Worm (Caenorhabditis elegans) whole organism, early embryonic: Measurements from ENCODE around the gene R01H2.2.

Experiments used
- aly-1 ChIP-seq: sonication (generic microtip); optimal IDR thresholded peaks from 2 replicates; lab custom pipeline; 2016; ENCODE audit warnings: missing genetic modification characterization, missing compliant biosample characterization
- ama-1 ChIP-seq: fragments of 150-350 bp; optimal IDR thresholded peaks from 2 replicates; lab custom pipeline; 2014
- ceh-13 ChIP-seq: fragments of 200-800 bp; sonication (Bioruptor generic); optimal IDR thresholded peaks from 2 replicates; lab custom pipeline; 2018; ENCODE audit warnings: mild to moderate bottlenecking, missing genetic modification characterization, missing compliant biosample characterization
- ceh-36 ChIP-seq: sonication (generic microtip); optimal IDR thresholded peaks from 2 replicates; lab custom pipeline; 2016; ENCODE audit warnings: missing genetic modification characterization, inconsistent platforms, missing compliant biosample characterization
- flt-1 ChIP-seq: fragments of 200-800 bp; sonication (Bioruptor generic); IDR thresholded peaks from 2 replicates; pipeline ENCODE4 v1.3.6; 2022; ENCODE audit warnings: missing genetic modification characterization, missing compliant biosample characterization
- hmbx-1 ChIP-seq: sonication (generic microtip); optimal IDR thresholded peaks from 2 replicates; lab custom pipeline; 2016; ENCODE audit warnings: mild to moderate bottlenecking, missing genetic modification characterization, missing compliant biosample characterization
- hmg-4 ChIP-seq: fragments of 200-800 bp; sonication (Bioruptor generic); optimal IDR thresholded peaks from 2 replicates; lab custom pipeline; 2018; ENCODE audit warnings: mild to moderate bottlenecking, missing genetic modification characterization, missing compliant biosample characterization
- hnd-1 ChIP-seq: sonication (generic microtip); optimal IDR thresholded peaks from 2 replicates; lab custom pipeline; 2016; ENCODE audit warnings: missing genetic modification characterization, missing compliant biosample characterization
- pes-1 ChIP-seq: fragments of 200-800 bp; sonication (Bioruptor generic); IDR thresholded peaks from 2 replicates; pipeline ENCODE4 v1.3.6; 2022; ENCODE audit warnings: missing genetic modification reagents, missing genetic modification characterization, missing compliant biosample characterization
- sea-1 ChIP-seq: fragments of 200-800 bp; sonication (Bioruptor generic); conservative IDR thresholded peaks from 2 replicates; pipeline ENCODE4 v1.3.6; 2022; ENCODE audit warnings: missing genetic modification characterization, missing compliant biosample characterization
- tbx-37 ChIP-seq: fragments of 200-800 bp; sonication (Bioruptor generic); conservative IDR thresholded peaks from 2 replicates; pipeline ENCODE4 v1.3.6; 2022; ENCODE audit warnings: missing genetic modification reagents, missing genetic modification characterization, missing compliant biosample characterization
- tra-4 ChIP-seq: sonication (generic microtip); optimal IDR thresholded peaks from 2 replicates; lab custom pipeline; 2017; ENCODE audit warnings: missing genetic modification characterization, missing compliant biosample characterization

- TF ChIP-seq flt-1 (GFP tag; lab: Robert Waterston, UW) (no peak), ceh-13 (GFP tag; lab: Kevin White, UChicago) (no peak), aly-1 (tag; lab: Kevin White, UChicago) (no peak), hnd-1 (no peak), hmg-4 (GFP tag; lab: Kevin White, UChicago) (no peak), sea-1 (GFP tag; lab: Robert Waterston, UW) (no peak), hmbx-1 (tag; lab: Kevin White, UChicago) (no peak), ama-1 (lab: Kevin White, UChicago) (no peak), tbx-37 (GFP tag; lab: Robert Waterston, UW) (no peak), ceh-36 (tag; lab: Kevin White, UChicago) (no peak), tra-4 (tag; lab: Kevin White, UChicago) (no peak), pes-1 (GFP tag; lab: Robert Waterston, UW) (no peak)
These were observed 47.5 kb upstream of the R01H2.2 start, which contains the start of gene lgc-38 for ce11 chrIII:7008836-7009235.
